Worm (Caenorhabditis elegans): ENCODE results near the gene srz-95.
"Not testable (repeated sequence)": the region's sequence is repeated elsewhere in the genome, so short reads cannot be mapped to it uniquely, and the experiment has no call there.

The srz-95 gene

ce11 chrV:16991734-16992133, at the start of gene srz-95:
srz-95 (plus strand) TSS chrV:16992034.
- TF ChIP-seq hrde-1 (tag; optimal IDR thresholded peaks at IDR 0.05; ENCODE audit: borderline replicate concordance) (no peak), madf-8 (GFP tag; conservative IDR thresholded peaks at IDR 0.05) (no peak), lin-35 (GFP tag; optimal IDR thresholded peaks at IDR 0.05) (no peak), attf-6 (GFP tag; IDR thresholded peaks at IDR 0.05) (no peak), Y53G8AR.9 (GFP tag; conservative IDR thresholded peaks at IDR 0.05) (no peak), F49E8.2 (tag; optimal IDR thresholded peaks at IDR 0.05; ENCODE audit: insufficient read depth) (no peak), hlh-12 (tag; optimal IDR thresholded peaks at IDR 0.05) (no peak), K12H6.12 (tag; optimal IDR thresholded peaks at IDR 0.05) (no peak), B0019.2 (GFP tag; conservative IDR thresholded peaks at IDR 0.05) (no peak), Y53F4B.3 (GFP tag; IDR thresholded peaks at IDR 0.05) (no peak), cebp-2 (GFP tag; IDR thresholded peaks at IDR 0.05) (no peak), C06A6.2 (GFP tag; conservative IDR thresholded peaks at IDR 0.05) (no peak), Y56A3A.18 (GFP tag; IDR thresholded peaks at IDR 0.05) (no peak), nfya-1 (tag; optimal IDR thresholded peaks at IDR 0.05; ENCODE audit: borderline replicate concordance, insufficient read depth) (no peak), egl-44 (GFP tag; IDR thresholded peaks at IDR 0.05) (no peak), ztf-3 (GFP tag; optimal IDR thresholded peaks at IDR 0.05) (no peak)

ce11 chrV:16948011-16948410, 43.8 kb upstream of the srz-95 start, which contains the start of gene fbxa-112:
fbxa-112 (minus strand) TSS chrV:16948111.
- TF ChIP-seq F52B5.7 (tag; optimal IDR thresholded peaks at IDR 0.05); pha-4 (tag; optimal IDR thresholded peaks at IDR 0.05); cebp-2 (GFP tag; IDR thresholded peaks at IDR 0.05): not testable (repeated sequence)

- not testable (repeated sequence) for TF ChIP-seq fkh-3 (tag; optimal IDR thresholded peaks at IDR 0.05); K11D2.4 (GFP tag; IDR thresholded peaks at IDR 0.05); ekl-4 (GFP tag; IDR thresholded peaks at IDR 0.05)
These were observed 42.2 kb upstream of the srz-95 start, which contains the start of gene fbxa-111 for ce11 chrV:16949609-16950008. fbxa-111 (minus strand) TSS chrV:16949709.

- no peak for TF ChIP-seq die-1 (tag; optimal IDR thresholded peaks at IDR 0.05)
- peak; percentile 90 for TF ChIP-seq madf-6 (GFP tag; IDR thresholded peaks at IDR 0.05)
- no peak for TF ChIP-seq F57C9.4 (tag; optimal IDR thresholded peaks at IDR 0.05)
- TF ChIP-seq hmg-20 (GFP tag; IDR thresholded peaks at IDR 0.05), result no peak
- no peak for TF ChIP-seq ceh-79 (tag; optimal IDR thresholded peaks at IDR 0.05)
- TF ChIP-seq ceh-91 (GFP tag; IDR thresholded peaks at IDR 0.05), result no peak
- no peak for TF ChIP-seq him-1 (tag; optimal IDR thresholded peaks at IDR 0.05)
- TF ChIP-seq madf-8 (GFP tag; conservative IDR thresholded peaks at IDR 0.05), result peak; percentile 78
- TF ChIP-seq attf-3 (GFP tag; conservative IDR thresholded peaks at IDR 0.05), result no peak
- TF ChIP-seq tlf-1 (GFP tag; optimal IDR thresholded peaks at IDR 0.05), result no peak
- peak; percentile 84 for TF ChIP-seq xnd-1 (tag; optimal IDR thresholded peaks at IDR 0.05)
- TF ChIP-seq somi-1 (GFP tag; optimal IDR thresholded peaks at IDR 0.05), result no peak
- peak; percentile 79 for TF ChIP-seq efl-1 (GFP tag; optimal IDR thresholded peaks at IDR 0.05)
- TF ChIP-seq hsf-1 (GFP tag; IDR thresholded peaks at IDR 0.05), result no peak
- TF ChIP-seq tbp1 (GFP tag; optimal IDR thresholded peaks at IDR 0.05), result no peak
- no peak for TF ChIP-seq lsy-27 (tag; optimal IDR thresholded peaks at IDR 0.05; ENCODE audit: borderline replicate concordance, insufficient read depth)
- TF ChIP-seq nhr-120 (GFP tag; IDR thresholded peaks at IDR 0.05), result no peak
- no peak for TF ChIP-seq lin-54 (GFP tag; optimal IDR thresholded peaks at IDR 0.05)
- no peak for TF ChIP-seq T07F8.4 (tag; optimal IDR thresholded peaks at IDR 0.05)
- no peak for TF ChIP-seq aptf-2 (GFP tag; conservative IDR thresholded peaks at IDR 0.05)
- TF ChIP-seq Y67H2A.10 (GFP tag; conservative IDR thresholded peaks at IDR 0.05), result no peak
- TF ChIP-seq mes-4 (tag; optimal IDR thresholded peaks at IDR 0.05), result no peak
- TF ChIP-seq mcd-1 (GFP tag; IDR thresholded peaks at IDR 0.05), result no peak
- no peak for TF ChIP-seq snpc-3.4 (tag; optimal IDR thresholded peaks at IDR 0.05)
- TF ChIP-seq chd-7 (tag; optimal IDR thresholded peaks at IDR 0.05), result no peak
These were observed 41.8 kb upstream of the srz-95 start for ce11 chrV:16950036-16950435.
